Worm (Caenorhabditis elegans) whole organism, young adult: ENCODE measurements around the gene W08E12.9.
A peak's percentile ranks its signal among the peaks of the same experiment; 100 is the strongest.

Experiments
- B0019.2 ChIP-seq: fragments of 200-800 bp; sonication (Bioruptor generic); conservative IDR thresholded peaks from 2 replicates; pipeline ENCODE4 v1.3.6; 2022; ENCODE audit warnings: missing genetic modification reagents, missing genetic modification characterization, missing compliant biosample characterization
- B0035.1 ChIP-seq: sonication (generic microtip); optimal IDR thresholded peaks from 2 replicates; lab custom pipeline; 2016; ENCODE audit warnings: missing genetic modification characterization, mild to moderate bottlenecking, missing compliant biosample characterization, missing genotype, missing genetic modification reagents
- B0261.1 ChIP-seq: sonication (generic microtip); optimal IDR thresholded peaks from 2 replicates; lab custom pipeline; 2016; ENCODE audit warnings: mild to moderate bottlenecking, missing genetic modification characterization, moderate library complexity, missing compliant biosample characterization
- B0336.3 ChIP-seq: fragments of 200-800 bp; sonication (Bioruptor generic); IDR thresholded peaks from 2 replicates; pipeline ENCODE4 v1.3.6; 2022; ENCODE audit warnings: missing genetic modification characterization, missing compliant biosample characterization
- F33H1.4 ChIP-seq: fragments of 200-800 bp; sonication (Bioruptor generic); IDR thresholded peaks from 2 replicates; pipeline ENCODE4 v1.3.6; 2022; ENCODE audit warnings: missing genetic modification reagents, missing genetic modification characterization, missing compliant biosample characterization
- F55B11.4 ChIP-seq: sonication (generic microtip); optimal IDR thresholded peaks from 2 replicates; lab custom pipeline; 2016; ENCODE audit warnings: missing compliant biosample characterization, missing genetic modification characterization, borderline replicate concordance; ENCODE audit not compliant: insufficient read depth
- K11D2.4 ChIP-seq: fragments of 200-800 bp; sonication (Bioruptor generic); IDR thresholded peaks from 2 replicates; pipeline ENCODE4 v1.3.6; 2022; ENCODE audit warnings: missing genetic modification reagents, missing genetic modification characterization, missing compliant biosample characterization
- K12H6.12 ChIP-seq: fragments of 200-800 bp; sonication (Bioruptor generic); optimal IDR thresholded peaks from 2 replicates; lab custom pipeline; 2018; ENCODE audit warnings: mild to moderate bottlenecking, missing genetic modification characterization, missing compliant biosample characterization
- T07F8.4 ChIP-seq: sonication (generic microtip); optimal IDR thresholded peaks from 2 replicates; lab custom pipeline; 2016; ENCODE audit warnings: mild to moderate bottlenecking, missing genetic modification characterization, moderate library complexity, missing compliant biosample characterization
- Y67H2A.10 ChIP-seq: fragments of 200-800 bp; sonication (Bioruptor generic); conservative IDR thresholded peaks from 2 replicates; pipeline ENCODE4 v1.3.6; 2022; ENCODE audit warnings: missing genetic modification reagents, missing genetic modification characterization, missing compliant biosample characterization
- aptf-2 ChIP-seq: fragments of 200-800 bp; sonication (Bioruptor generic); conservative IDR thresholded peaks from 2 replicates; pipeline ENCODE4 v1.3.6; 2022; ENCODE audit warnings: missing genetic modification reagents, missing genetic modification characterization, missing compliant biosample characterization
- aptf-3 ChIP-seq: fragments of 200-800 bp; sonication (Bioruptor generic); IDR thresholded peaks from 2 replicates; pipeline ENCODE4 v1.3.6; 2022; ENCODE audit warnings: missing genetic modification characterization, missing compliant biosample characterization
- attf-3 ChIP-seq: fragments of 200-800 bp; sonication (Bioruptor generic); conservative IDR thresholded peaks from 2 replicates; pipeline ENCODE4 v1.3.6; 2022; ENCODE audit warnings: missing genetic modification reagents, missing genetic modification characterization, missing compliant biosample characterization
- bed-2 ChIP-seq: fragments of 200-800 bp; sonication (Bioruptor generic); IDR thresholded peaks from 2 replicates; pipeline ENCODE4 v1.3.6; 2022; ENCODE audit warnings: missing genetic modification reagents, missing genetic modification characterization, missing compliant biosample characterization
- cebp-1 ChIP-seq, 2 experiments: fragments of 200-800 bp in 1 of 2; sonication (Bioruptor generic) in 1 of 2; sonication (generic microtip) in 1 of 2; IDR thresholded peaks in 1 of 2; optimal IDR thresholded peaks in 1 of 2; 2 replicates each; pipeline versions ENCODE4 v1.3.6 to Lab custom; 2017 to 2022; ENCODE audit warnings: missing compliant biosample characterization in 2 of 2, missing genetic modification characterization in 2 of 2, mild to moderate bottlenecking in 1 of 2, missing genetic modification reagents in 1 of 2, moderate library complexity in 1 of 2
- cebp-2 ChIP-seq: fragments of 200-800 bp; sonication (Bioruptor generic); IDR thresholded peaks from 2 replicates; pipeline ENCODE4 v1.3.6; 2022; ENCODE audit warnings: missing genetic modification characterization, missing compliant biosample characterization
- ceh-91 ChIP-seq: fragments of 200-800 bp; sonication (Bioruptor generic); IDR thresholded peaks from 2 replicates; pipeline ENCODE4 v1.3.6; 2022; ENCODE audit warnings: missing genetic modification reagents, missing genetic modification characterization, missing compliant biosample characterization
- die-1 ChIP-seq: sonication (generic microtip); optimal IDR thresholded peaks from 2 replicates; lab custom pipeline; 2016; ENCODE audit warnings: missing genotype, mild to moderate bottlenecking, missing genetic modification characterization, missing compliant biosample characterization
- egrh-3 ChIP-seq: fragments of 200-800 bp; sonication (Bioruptor generic); IDR thresholded peaks from 2 replicates; pipeline ENCODE4 v1.3.6; 2022; ENCODE audit warnings: missing genetic modification reagents, missing genetic modification characterization, missing compliant biosample characterization
- ets-4 ChIP-seq: fragments of 200-800 bp; sonication (Bioruptor generic); optimal IDR thresholded peaks from 2 replicates; lab custom pipeline; 2018; ENCODE audit warnings: mild to moderate bottlenecking, missing genetic modification characterization, missing compliant biosample characterization
- gei-17 ChIP-seq: fragments of 200-800 bp; sonication (Bioruptor generic); optimal IDR thresholded peaks from 2 replicates; lab custom pipeline; 2018; ENCODE audit warnings: mild to moderate bottlenecking, missing genetic modification characterization, missing compliant biosample characterization
- hlh-12 ChIP-seq: sonication (generic microtip); optimal IDR thresholded peaks from 2 replicates; lab custom pipeline; 2016; ENCODE audit warnings: missing genetic modification characterization, missing compliant biosample characterization
- hlh-26 ChIP-seq: fragments of 200-800 bp; sonication (Bioruptor generic); conservative IDR thresholded peaks from 2 replicates; pipeline ENCODE4 v1.3.6; 2022; ENCODE audit warnings: missing genetic modification reagents, missing genetic modification characterization, missing compliant biosample characterization
- hsf-1 ChIP-seq: fragments of 200-800 bp; sonication (Bioruptor generic); IDR thresholded peaks from 2 replicates; pipeline ENCODE4 v1.3.6; 2022; ENCODE audit warnings: missing genetic modification reagents, missing genetic modification characterization, missing compliant biosample characterization
- let-526 ChIP-seq: fragments of 200-800 bp; sonication (Bioruptor generic); IDR thresholded peaks from 2 replicates; pipeline ENCODE4 v1.3.6; 2022; ENCODE audit warnings: missing genetic modification reagents, missing genetic modification characterization, missing compliant biosample characterization
- lin-35 ChIP-seq, 3 experiments: fragments of 150-350 bp in 2 of 3; sonication (generic microtip) in 1 of 3; optimal IDR thresholded peaks; 2 replicates each; lab custom pipeline; 2014 to 2018; ENCODE audit warnings: missing biosample characterization in 3 of 3, missing genetic modification characterization in 3 of 3, missing genetic modification reagents in 3 of 3
- lin-54 ChIP-seq: fragments of 200-800 bp; sonication (Bioruptor generic); optimal IDR thresholded peaks from 2 replicates; lab custom pipeline; 2018; ENCODE audit warnings: mild to moderate bottlenecking, missing genetic modification characterization, missing compliant biosample characterization
- lir-1 ChIP-seq: fragments of 200-800 bp; sonication (Bioruptor generic); conservative IDR thresholded peaks from 2 replicates; pipeline ENCODE4 v1.3.6; 2022; ENCODE audit warnings: missing genetic modification reagents, missing genetic modification characterization, missing compliant biosample characterization
- lsl-1 ChIP-seq: fragments of 200-800 bp; sonication (Bioruptor generic); optimal IDR thresholded peaks from 2 replicates; lab custom pipeline; 2018; ENCODE audit warnings: mild to moderate bottlenecking, missing genetic modification characterization, moderate library complexity, missing compliant biosample characterization
- madf-6 ChIP-seq: fragments of 200-800 bp; sonication (Bioruptor generic); IDR thresholded peaks from 2 replicates; pipeline ENCODE4 v1.3.6; 2022; ENCODE audit warnings: missing genetic modification reagents, missing genetic modification characterization, missing compliant biosample characterization
- madf-8 ChIP-seq: fragments of 200-800 bp; sonication (Bioruptor generic); conservative IDR thresholded peaks from 2 replicates; pipeline ENCODE4 v1.3.6; 2022; ENCODE audit warnings: missing genetic modification reagents, missing genetic modification characterization, missing compliant biosample characterization
- mcd-1 ChIP-seq: fragments of 200-800 bp; sonication (Bioruptor generic); IDR thresholded peaks from 2 replicates; pipeline ENCODE4 v1.3.6; 2022; ENCODE audit warnings: missing genetic modification reagents, missing genetic modification characterization, missing compliant biosample characterization
- nhr-80 ChIP-seq: sonication (generic microtip); optimal IDR thresholded peaks from 2 replicates; lab custom pipeline; 2016; ENCODE audit warnings: missing genetic modification characterization, missing compliant biosample characterization
- nhr-90 ChIP-seq: sonication (generic microtip); optimal IDR thresholded peaks from 2 replicates; lab custom pipeline; 2016; ENCODE audit warnings: missing genotype, mild to moderate bottlenecking, missing genetic modification characterization, missing compliant biosample characterization
- pha-4 ChIP-seq: fragments of 150-350 bp; sonication (generic microtip); optimal IDR thresholded peaks from 2 replicates; lab custom pipeline; 2014; ENCODE audit warnings: missing biosample characterization, missing genetic modification reagents, missing genetic modification characterization
- rec-8 ChIP-seq, 2 experiments: sonication (generic microtip); optimal IDR thresholded peaks; 2 replicates each; lab custom pipeline; 2016; ENCODE audit warnings: mild to moderate bottlenecking in 2 of 2, missing genetic modification characterization in 2 of 2, missing genetic modification reagents in 2 of 2, missing genotype in 2 of 2, missing biosample characterization in 1 of 2, missing compliant biosample characterization in 1 of 2, moderate library complexity in 1 of 2
- repo-1 ChIP-seq: sonication (generic microtip); optimal IDR thresholded peaks from 2 replicates; lab custom pipeline; 2017; ENCODE audit warnings: mild to moderate bottlenecking, missing genetic modification characterization, missing compliant biosample characterization
- rpc-1 ChIP-seq, 2 experiments: fragments of 150-350 bp in 1 of 2; sonication (generic microtip) in 1 of 2; optimal IDR thresholded peaks; 2 replicates each; lab custom pipeline; 2014 to 2018; ENCODE audit warnings: missing biosample characterization in 1 of 2, missing genetic modification characterization in 1 of 2, missing genetic modification reagents in 1 of 2, missing genotype in 1 of 2
- sdz-38 ChIP-seq: sonication (generic microtip); optimal IDR thresholded peaks from 2 replicates; lab custom pipeline; 2016; ENCODE audit warnings: missing genotype, missing genetic modification characterization, missing compliant biosample characterization
- sptf-2 ChIP-seq: fragments of 200-800 bp; sonication (Bioruptor generic); optimal IDR thresholded peaks from 2 replicates; lab custom pipeline; 2018; ENCODE audit warnings: mild to moderate bottlenecking, missing genetic modification characterization, missing compliant biosample characterization
- tbp1 ChIP-seq: fragments of 200-800 bp; sonication (Bioruptor generic); optimal IDR thresholded peaks from 2 replicates; lab custom pipeline; 2018; ENCODE audit warnings: mild to moderate bottlenecking, missing genetic modification characterization, missing compliant biosample characterization
- zim-3 ChIP-seq: sonication (generic microtip); optimal IDR thresholded peaks from 2 replicates; lab custom pipeline; 2017; ENCODE audit warnings: mild to moderate bottlenecking, missing genetic modification characterization, moderate library complexity, missing compliant biosample characterization
- ztf-18 ChIP-seq: sonication (generic microtip); optimal IDR thresholded peaks from 2 replicates; lab custom pipeline; 2016; ENCODE audit warnings: missing genotype, mild to moderate bottlenecking, missing genetic modification characterization, missing compliant biosample characterization
- ztf-25 ChIP-seq: fragments of 200-800 bp; sonication (Bioruptor generic); IDR thresholded peaks from 2 replicates; pipeline ENCODE4 v1.3.6; 2022; ENCODE audit warnings: missing genetic modification reagents, missing genetic modification characterization, missing compliant biosample characterization
- ztf-26 ChIP-seq: sonication (generic microtip); optimal IDR thresholded peaks from 2 replicates; lab custom pipeline; 2017; ENCODE audit warnings: missing genetic modification characterization, missing compliant biosample characterization
- ztf-3 ChIP-seq: fragments of 200-800 bp; sonication (Bioruptor generic); optimal IDR thresholded peaks from 2 replicates; lab custom pipeline; 2018; ENCODE audit warnings: mild to moderate bottlenecking, missing genetic modification characterization, missing compliant biosample characterization

W08E12.9 gene

ce11 chrIV:3294553-3295185 is 12.7 kb downstream of the W08E12.9 start, which contains the start of gene W08E12.7 (continued):
- TF ChIP-seq Y67H2A.10 (peak; percentile 85), let-526 (peak; percentile 88; the same call in 1 of the 2 replicates), hsf-1 (peak; percentile 61; the same call in 1 of the 2 replicates), ets-4 (GFP tag; lab: Kevin White, UChicago) (no peak), K11D2.4 (GFP tag; lab: Robert Waterston, UW) (peak; percentile 83), lin-54 (GFP tag; lab: Kevin White, UChicago) (peak; percentile 96), hlh-12 (no peak), rec-8 (tag; optimal IDR thresholded peaks at IDR 0.05; lab: Kevin White, UChicago) (peak; percentile 32 to 36), cebp-1 (GFP tag; IDR thresholded peaks at IDR 0.05; lab: Robert Waterston, UW) (peak; percentile 28; the same call in 1 of the 2 replicates), cebp-1 (tag; optimal IDR thresholded peaks at IDR 0.05; lab: Kevin White, UChicago) (peak; percentile 85), nhr-90 (tag; lab: Kevin White, UChicago) (peak; percentile 52), ztf-25 (GFP tag; lab: Robert Waterston, UW) (0 out of 2 replicates have a peak, but pooled peaks have one; percentile 53), B0261.1 (peak; percentile 18), ztf-18 (tag; lab: Kevin White, UChicago) (peak; percentile 82), nhr-80 (peak; percentile 91), sptf-2 (GFP tag; lab: Kevin White, UChicago) (peak; percentile 61), sdz-38 (no peak), egrh-3 (no peak), B0035.1 (tag; lab: Kevin White, UChicago) (no peak), madf-8 (GFP tag; lab: Robert Waterston, UW) (peak; percentile 87), lin-35 (GFP tag; optimal IDR thresholded peaks at IDR 0.05; lab: Kevin White, UChicago) (peak; percentile 36 to 93 (median 36)), mcd-1 (peak; percentile 98), K12H6.12 (tag; lab: Kevin White, UChicago) (peak; percentile 82), attf-3 (peak; percentile 74), tbp1 (peak; percentile 73), hlh-26 (no peak), cebp-2 (GFP tag; lab: Robert Waterston, UW) (no peak), B0019.2 (GFP tag; lab: Robert Waterston, UW) (peak; percentile 93), rpc-1 (optimal IDR thresholded peaks at IDR 0.05; lab: Kevin White, UChicago) (no peak), rpc-1 (tag; optimal IDR thresholded peaks at IDR 0.05; lab: Kevin White, UChicago) (no peak), pha-4 (tag; lab: Kevin White, UChicago) (peak; percentile 95), die-1 (tag; lab: Kevin White, UChicago) (peak; percentile 45), zim-3 (tag; lab: Kevin White, UChicago) (no peak), bed-2 (GFP tag; lab: Robert Waterston, UW) (0 out of 2 replicates have a peak, but pooled peaks have one; percentile 38), ztf-3 (GFP tag; lab: Kevin White, UChicago) (no peak), aptf-3 (GFP tag; lab: Robert Waterston, UW) (no peak), madf-6 (GFP tag; lab: Robert Waterston, UW) (peak; percentile 94), aptf-2 (GFP tag; lab: Robert Waterston, UW) (peak; percentile 62; the same call in 1 of the 2 replicates), F33H1.4 (peak; percentile 99), ztf-26 (peak; percentile 2), repo-1 (tag; lab: Kevin White, UChicago) (no peak), B0336.3 (GFP tag; lab: Robert Waterston, UW) (peak; percentile 90), lsl-1 (peak; percentile 92), ceh-91 (peak; percentile 95), T07F8.4 (tag; lab: Kevin White, UChicago) (peak; percentile 20), F55B11.4 (tag; lab: Kevin White, UChicago) (no peak), gei-17 (GFP tag; lab: Kevin White, UChicago) (no peak), lir-1 (GFP tag; lab: Robert Waterston, UW) (peak; percentile 89)
